Worm (Caenorhabditis elegans) whole organism, L1 larva: ENCODE measurements around the gene spp-22.
A peak's percentile ranks its signal among the peaks of the same experiment; 100 is the strongest.

ENCODE experiments used
- C34B4.2 ChIP-seq: sonication (generic microtip); optimal IDR thresholded peaks from 2 replicates; lab custom pipeline; 2017; ENCODE audit warnings: mild to moderate bottlenecking, missing genetic modification characterization, missing compliant biosample characterization
- F16B12.6 ChIP-seq: fragments of 150-350 bp; optimal IDR thresholded peaks from 2 replicates; lab custom pipeline; 2014; ENCODE audit warnings: missing biosample characterization, missing genetic modification characterization
- aha-1 ChIP-seq: fragments of 150-350 bp; optimal IDR thresholded peaks from 2 replicates; lab custom pipeline; 2014; ENCODE audit warnings: missing biosample characterization, missing genetic modification characterization
- aly-2 ChIP-seq: fragments of 150-350 bp; optimal IDR thresholded peaks from 2 replicates; lab custom pipeline; 2014; ENCODE audit warnings: missing biosample characterization, missing genetic modification characterization
- ceh-8 ChIP-seq: fragments of 200-800 bp; sonication (Bioruptor generic); optimal IDR thresholded peaks from 2 replicates; lab custom pipeline; 2018; ENCODE audit warnings: mild to moderate bottlenecking, missing genetic modification characterization, moderate library complexity, missing compliant biosample characterization
- ceh-82 ChIP-seq, 3 experiments: fragments of 150-350 bp in 1 of 3; sonication (generic microtip) in 2 of 3; optimal IDR thresholded peaks; 2 replicates each; lab custom pipeline; 2014 to 2017; ENCODE audit warnings: missing biosample characterization in 3 of 3, missing genetic modification characterization in 3 of 3
- ceh-90 ChIP-seq: sonication (generic microtip); optimal IDR thresholded peaks from 2 replicates; lab custom pipeline; 2016; ENCODE audit warnings: missing genetic modification characterization, missing compliant biosample characterization
- dpl-1 ChIP-seq, 3 experiments: fragments of 150-350 bp in 2 of 3; sonication (generic microtip) in 1 of 3; optimal IDR thresholded peaks; 2 replicates each; lab custom pipeline; 2014 to 2017; ENCODE audit warnings: missing biosample characterization in 3 of 3, missing genetic modification characterization in 3 of 3, missing genetic modification reagents in 3 of 3
- dsc-1 ChIP-seq: sonication (generic microtip); optimal IDR thresholded peaks from 2 replicates; lab custom pipeline; 2016; ENCODE audit warnings: mild to moderate bottlenecking, missing genetic modification characterization, missing compliant biosample characterization
- efl-1 ChIP-seq, 4 experiments: fragments of 150-350 bp; optimal IDR thresholded peaks in 3 of 4; peaks in 1 of 4; 1 replicate in 1 of 4; 2 replicates in 3 of 4; lab custom pipeline; 2014; ENCODE audit warnings: missing biosample characterization in 2 of 4, missing genetic modification characterization in 2 of 4, missing genetic modification reagents in 2 of 4
- egl-27 ChIP-seq, 2 experiments: fragments of 150-350 bp in 1 of 2; sonication (generic microtip); optimal IDR thresholded peaks; 3 replicates each; lab custom pipeline; 2017 to 2018; ENCODE audit warnings: missing biosample characterization in 2 of 2, missing genetic modification characterization in 2 of 2, missing genetic modification reagents in 2 of 2
- ets-5 ChIP-seq: fragments of 200-800 bp; sonication (Bioruptor generic); IDR thresholded peaks from 2 replicates; pipeline ENCODE4 v1.3.6; 2022; ENCODE audit warnings: missing genetic modification characterization, missing compliant biosample characterization
- fos-1 ChIP-seq: fragments of 150-350 bp; optimal IDR thresholded peaks from 2 replicates; lab custom pipeline; 2014; ENCODE audit warnings: missing biosample characterization, missing genetic modification characterization
- grh-1 ChIP-seq: fragments of 200-800 bp; sonication (Bioruptor generic); IDR thresholded peaks from 2 replicates; pipeline ENCODE4 v1.3.6; 2022; ENCODE audit warnings: missing genetic modification reagents, missing genetic modification characterization, missing compliant biosample characterization
- hlh-17 ChIP-seq: fragments of 200-800 bp; sonication (Bioruptor generic); optimal IDR thresholded peaks from 2 replicates; lab custom pipeline; 2018; ENCODE audit warnings: missing genetic modification characterization, mild to moderate bottlenecking, missing compliant biosample characterization, moderate library complexity, borderline replicate concordance
- hlh-4 ChIP-seq: sonication (generic microtip); optimal IDR thresholded peaks from 2 replicates; lab custom pipeline; 2016; ENCODE audit warnings: mild to moderate bottlenecking, missing genetic modification characterization, missing compliant biosample characterization
- irx-1 ChIP-seq: sonication (generic microtip); optimal IDR thresholded peaks from 2 replicates; lab custom pipeline; 2016; ENCODE audit warnings: missing genetic modification characterization, missing compliant biosample characterization
- isw-1 ChIP-seq: fragments of 200-800 bp; sonication (Bioruptor generic); IDR thresholded peaks from 2 replicates; pipeline ENCODE4 v1.3.6; 2022; ENCODE audit warnings: missing genetic modification characterization, missing compliant biosample characterization
- jun-1 ChIP-seq: fragments of 150-350 bp; optimal IDR thresholded peaks from 2 replicates; lab custom pipeline; 2014; ENCODE audit warnings: missing biosample characterization, missing genetic modification reagents, missing genetic modification characterization
- lin-13 ChIP-seq: fragments of 150-350 bp; optimal IDR thresholded peaks from 2 replicates; lab custom pipeline; 2014; ENCODE audit warnings: missing biosample characterization, missing genetic modification reagents, missing genetic modification characterization
- lin-14 ChIP-seq: fragments of 200-800 bp; sonication (Bioruptor generic); optimal IDR thresholded peaks from 2 replicates; lab custom pipeline; 2018; ENCODE audit warnings: mild to moderate bottlenecking, missing genetic modification characterization, moderate library complexity, missing compliant biosample characterization
- lin-15B ChIP-seq: fragments of 150-350 bp; sonication (generic microtip); optimal IDR thresholded peaks from 3 replicates; lab custom pipeline; 2014; ENCODE audit warnings: missing biosample characterization, missing genetic modification characterization
- lin-39 ChIP-seq: fragments of 150-350 bp; optimal IDR thresholded peaks from 2 replicates; lab custom pipeline; 2014; ENCODE audit warnings: missing biosample characterization, missing genetic modification reagents, missing genetic modification characterization
- lir-3 ChIP-seq: sonication (generic microtip); optimal IDR thresholded peaks from 2 replicates; lab custom pipeline; 2016; ENCODE audit warnings: mild to moderate bottlenecking, missing genetic modification characterization, moderate library complexity, missing compliant biosample characterization; ENCODE audit not compliant: poor library complexity
- lsy-2 ChIP-seq, 2 experiments: fragments of 150-350 bp; optimal IDR thresholded peaks; 2 replicates each; lab custom pipeline; 2014; ENCODE audit warnings: missing biosample characterization in 2 of 2, missing genetic modification characterization in 2 of 2
- mep-1 ChIP-seq: fragments of 150-350 bp; optimal IDR thresholded peaks from 2 replicates; lab custom pipeline; 2014; ENCODE audit warnings: missing biosample characterization, missing genetic modification characterization
- nhr-11 ChIP-seq: fragments of 150-350 bp; optimal IDR thresholded peaks from 2 replicates; lab custom pipeline; 2014; ENCODE audit warnings: missing biosample characterization, missing genetic modification characterization
- nhr-19 ChIP-seq: fragments of 200-800 bp; sonication (Bioruptor generic); conservative IDR thresholded peaks from 2 replicates; pipeline ENCODE4 v1.3.6; 2022; ENCODE audit warnings: missing genetic modification characterization, missing compliant biosample characterization
- nhr-237 ChIP-seq: fragments of 150-350 bp; optimal IDR thresholded peaks from 2 replicates; lab custom pipeline; 2014; ENCODE audit warnings: missing biosample characterization, missing genetic modification characterization
- nhr-47 ChIP-seq: sonication (generic microtip); optimal IDR thresholded peaks from 2 replicates; lab custom pipeline; 2016; ENCODE audit warnings: mild to moderate bottlenecking, missing genetic modification characterization, moderate library complexity, missing compliant biosample characterization
- nhr-84 ChIP-seq: sonication (generic microtip); optimal IDR thresholded peaks from 2 replicates; lab custom pipeline; 2017; ENCODE audit warnings: missing biosample characterization, missing genetic modification characterization
- nhr-90 ChIP-seq: sonication (generic microtip); optimal IDR thresholded peaks from 2 replicates; lab custom pipeline; 2016; ENCODE audit warnings: mild to moderate bottlenecking, missing genetic modification characterization, missing compliant biosample characterization; ENCODE audit not compliant: poor library complexity
- pag-3 ChIP-seq: sonication (generic microtip); optimal IDR thresholded peaks from 2 replicates; lab custom pipeline; 2017; ENCODE audit warnings: missing genetic modification characterization, mild to moderate bottlenecking, missing compliant biosample characterization, antibody characterized with exemption, borderline replicate concordance; ENCODE audit not compliant: insufficient read depth
- rnt-1 ChIP-seq: sonication (generic microtip); optimal IDR thresholded peaks from 2 replicates; lab custom pipeline; 2016; ENCODE audit warnings: mild to moderate bottlenecking, missing genetic modification characterization, moderate library complexity, missing compliant biosample characterization
- skn-1 ChIP-seq: fragments of 150-350 bp; optimal IDR thresholded peaks from 2 replicates; lab custom pipeline; 2014; ENCODE audit warnings: missing biosample characterization, missing genetic modification characterization
- snu-23 ChIP-seq: sonication (generic microtip); optimal IDR thresholded peaks from 2 replicates; lab custom pipeline; 2016; ENCODE audit warnings: missing genetic modification characterization, missing compliant biosample characterization
- sox-4 ChIP-seq: sonication (generic microtip); optimal IDR thresholded peaks from 2 replicates; lab custom pipeline; 2016; ENCODE audit warnings: missing genetic modification characterization, missing compliant biosample characterization
- sptf-1 ChIP-seq: fragments of 150-350 bp; optimal IDR thresholded peaks from 2 replicates; lab custom pipeline; 2014; ENCODE audit warnings: missing biosample characterization, missing genetic modification characterization
- sup-37 ChIP-seq: fragments of 200-800 bp; sonication (Bioruptor generic); optimal IDR thresholded peaks from 2 replicates; lab custom pipeline; 2018; ENCODE audit warnings: mild to moderate bottlenecking, missing genetic modification characterization, missing compliant biosample characterization
- tbx-2 ChIP-seq: sonication (generic microtip); optimal IDR thresholded peaks from 2 replicates; lab custom pipeline; 2016; ENCODE audit warnings: missing genetic modification characterization, missing compliant biosample characterization
- unc-30 ChIP-seq: sonication (generic microtip); optimal IDR thresholded peaks from 2 replicates; lab custom pipeline; 2017; ENCODE audit warnings: missing biosample characterization, missing genetic modification characterization
- unc-62 ChIP-seq: fragments of 150-350 bp; optimal IDR thresholded peaks from 2 replicates; lab custom pipeline; 2014; ENCODE audit warnings: missing biosample characterization, missing genetic modification reagents, missing genetic modification characterization
- unc-86 ChIP-seq: sonication (generic microtip); optimal IDR thresholded peaks from 2 replicates; lab custom pipeline; 2016; ENCODE audit warnings: missing genetic modification characterization, missing compliant biosample characterization
- unc-98 ChIP-seq: fragments of 200-800 bp; sonication (Bioruptor generic); IDR thresholded peaks from 2 replicates; pipeline ENCODE4 v1.3.6; 2022; ENCODE audit warnings: missing genetic modification characterization, missing compliant biosample characterization
- vab-15 ChIP-seq: sonication (generic microtip); optimal IDR thresholded peaks from 2 replicates; lab custom pipeline; 2017; ENCODE audit warnings: missing genotype, mild to moderate bottlenecking, missing genetic modification characterization, missing compliant biosample characterization
- zag-1 ChIP-seq: fragments of 150-350 bp; optimal IDR thresholded peaks from 2 replicates; lab custom pipeline; 2014; ENCODE audit warnings: missing biosample characterization, missing genetic modification characterization
- ztf-11 ChIP-seq, 2 experiments: sonication (generic microtip); optimal IDR thresholded peaks; 2 replicates each; lab custom pipeline; 2016 to 2017; ENCODE audit warnings: missing genetic modification characterization in 2 of 2, missing biosample characterization in 1 of 2, missing compliant biosample characterization in 1 of 2

The spp-22 gene

DNA sequence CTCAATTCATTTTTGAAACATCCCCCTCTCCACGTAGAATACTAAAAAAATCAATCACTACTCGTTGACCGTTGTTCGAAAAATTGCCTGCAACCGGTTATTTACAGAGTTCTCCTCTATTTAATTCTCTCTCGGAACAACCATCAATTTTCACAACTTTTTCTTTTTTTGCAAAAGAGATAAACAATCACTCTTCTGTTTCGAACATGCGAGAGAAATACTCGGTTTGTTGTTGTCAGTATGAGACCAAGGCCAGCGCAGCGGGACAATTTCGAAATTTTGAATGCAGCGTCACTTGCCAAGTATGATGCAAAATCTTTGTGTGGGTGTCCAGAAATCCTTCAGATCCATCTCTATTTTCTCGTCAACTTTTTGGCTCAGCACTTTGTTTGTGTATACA lies 18.8 kb downstream of the spp-22 start (continued):
- no peak for TF ChIP-seq ceh-90 (tag; lab: Kevin White, UChicago)
- peak; percentile 69 for TF ChIP-seq lin-14
- TF ChIP-seq rnt-1 (tag; lab: Kevin White, UChicago) = peak; percentile 47
- TF ChIP-seq snu-23 = peak; percentile 51
- peak; percentile 10 for TF ChIP-seq dsc-1 (tag; lab: Kevin White, UChicago)
- no peak for TF ChIP-seq nhr-90
- TF ChIP-seq nhr-84 (tag; lab: Kevin White, UChicago) = no peak
- TF ChIP-seq dpl-1 (GFP tag; optimal IDR thresholded peaks at IDR 0.05; lab: Kevin White, UChicago) = no peak
- peak in 1 of 2 experiments; percentile 11 for TF ChIP-seq efl-1 (optimal IDR thresholded peaks at IDR 0.05; lab: Kevin White, UChicago)
- TF ChIP-seq efl-1 (GFP tag; optimal IDR thresholded peaks at IDR 0.05 in 1 of 2; lab: Kevin White, UChicago) = no peak
- TF ChIP-seq, all 84 proteins: peak for 18

DNA sequence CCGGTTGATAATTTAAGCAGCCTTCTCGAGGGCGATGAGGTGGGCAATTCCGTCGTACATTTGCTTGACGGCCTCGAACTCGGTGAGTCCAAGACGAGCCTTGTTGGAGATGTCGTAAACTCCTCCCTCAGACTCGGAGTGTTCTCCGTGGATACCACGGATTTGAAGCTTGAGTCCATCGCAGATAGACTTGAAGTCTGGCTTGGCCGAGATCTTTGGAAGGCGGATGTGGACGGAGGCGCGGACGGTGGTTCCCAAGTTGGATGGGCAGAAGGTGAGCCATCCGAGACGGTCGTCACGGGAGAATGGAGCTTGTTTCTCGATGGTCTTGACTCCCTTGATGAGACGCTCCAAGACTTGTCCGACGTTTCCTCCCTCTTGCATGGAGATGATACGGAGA lies 19.4 kb downstream of the spp-22 start:
- TF ChIP-seq ets-5 = 0 out of 2 replicates have a peak, but pooled peaks have one; percentile 23
- no peak for TF ChIP-seq F16B12.6 (tag; lab: Kevin White, UChicago)

- TF ChIP-seq vab-15 (no peak), grh-1 (no peak), tbx-2 (no peak), unc-98 (GFP tag; lab: Robert Waterston, UW) (no peak), unc-86 (tag; lab: Kevin White, UChicago) (no peak), unc-62 (no peak), unc-30 (tag; lab: Kevin White, UChicago) (no peak), ceh-82 (tag; optimal IDR thresholded peaks at IDR 0.05; lab: Kevin White, UChicago) (peak in 2 of 3 experiments; percentile 42), mep-1 (tag; lab: Kevin White, UChicago) (peak; percentile 43), jun-1 (tag; lab: Kevin White, UChicago) (peak; percentile 26), pag-3 (no peak), egl-27 (tag; optimal IDR thresholded peaks at IDR 0.05; lab: Kevin White, UChicago) (no peak), zag-1 (tag; lab: Kevin White, UChicago) (no peak), aha-1 (tag; lab: Kevin White, UChicago) (no peak), ceh-8 (GFP tag; lab: Kevin White, UChicago) (no peak), fos-1 (tag; lab: Kevin White, UChicago) (no peak), hlh-17 (GFP tag; lab: Kevin White, UChicago) (no peak), C34B4.2 (tag; lab: Kevin White, UChicago) (no peak), lin-13 (GFP tag; lab: Kevin White, UChicago) (no peak), sox-4 (no peak), lin-14 (peak; percentile 83), skn-1 (tag; lab: Kevin White, UChicago) (no peak), dpl-1 (GFP tag; optimal IDR thresholded peaks at IDR 0.05; lab: Kevin White, UChicago) (peak in 1 of 3 experiments; percentile 5), lsy-2 (tag; optimal IDR thresholded peaks at IDR 0.05; lab: Kevin White, UChicago) (peak in 1 of 2 experiments; percentile 26), sptf-1 (no peak), isw-1 (GFP tag; lab: Robert Waterston, UW) (no peak), lir-3 (no peak), dsc-1 (tag; lab: Kevin White, UChicago) (peak; percentile 48), F16B12.6 (tag; lab: Kevin White, UChicago) (no peak), lin-39 (no peak), irx-1 (tag; lab: Kevin White, UChicago) (no peak), nhr-47 (tag; lab: Kevin White, UChicago) (peak; percentile 7), hlh-4 (tag; lab: Kevin White, UChicago) (no peak), lin-15B (tag; lab: Kevin White, UChicago) (no peak), nhr-84 (tag; lab: Kevin White, UChicago) (no peak), ztf-11 (tag; optimal IDR thresholded peaks at IDR 0.05; lab: Kevin White, UChicago) (no peak), sup-37 (GFP tag; lab: Kevin White, UChicago) (no peak), nhr-11 (tag; lab: Kevin White, UChicago) (no peak), nhr-19 (peak; percentile 18), aly-2 (no peak), nhr-237 (tag; lab: Kevin White, UChicago) (no peak)
Measured at ce11 chrX:7232158-7232822, 20.8 kb downstream of the spp-22 start.
